Worm (Caenorhabditis elegans): ENCODE measurements around the gene clec-166.
A peak's percentile ranks its signal among the peaks of the same experiment; 100 is the strongest.

The clec-166 gene

ce11 chrIV:1216290-1216689 is 34.9 kb downstream of the clec-166 start, which contains the start of gene W09G12.9 (continued):
- TF ChIP-seq unc-62 (GFP tag; optimal IDR thresholded peaks at IDR 0.05) = no peak
- no peak for TF ChIP-seq swsn-7 (tag; optimal IDR thresholded peaks at IDR 0.05)
- TF ChIP-seq ceh-63 (GFP tag; optimal IDR thresholded peaks at IDR 0.05) = no peak

- no peak for TF ChIP-seq efl-1 (optimal IDR thresholded peaks at IDR 0.05)
- peak in 1 of 2 experiments; percentile 54 for TF ChIP-seq efl-1 (GFP tag; optimal IDR thresholded peaks at IDR 0.05 in 1 of 2)
- no peak for TF ChIP-seq tlp-1 (tag; optimal IDR thresholded peaks at IDR 0.05)
Observed at ce11 chrIV:1215536-1215935, 35.6 kb downstream of the clec-166 start.

- TF ChIP-seq C04F5.9 (tag; optimal IDR thresholded peaks at IDR 0.05) (no peak), fkh-8 (tag; optimal IDR thresholded peaks at IDR 0.05) (peak; percentile 71), unc-130 (tag; optimal IDR thresholded peaks at IDR 0.05) (no peak), swsn-7 (tag; optimal IDR thresholded peaks at IDR 0.05) (peak; percentile 4), ceh-88 (GFP tag; IDR thresholded peaks at IDR 0.05) (no peak), nhr-47 (tag; optimal IDR thresholded peaks at IDR 0.05) (peak; percentile 4), snpc-4 (tag; optimal IDR thresholded peaks at IDR 0.05) (peak; percentile 35), tbx-2 (tag; optimal IDR thresholded peaks at IDR 0.05) (peak; percentile 14), ceh-82 (tag; optimal IDR thresholded peaks at IDR 0.05) (peak in 1 of 3 experiments; percentile 39), snu-23 (GFP tag; optimal IDR thresholded peaks at IDR 0.05) (peak; percentile 15), lin-14 (GFP tag; optimal IDR thresholded peaks at IDR 0.05) (peak; percentile 82), ztf-4 (tag; optimal IDR thresholded peaks at IDR 0.05) (no peak), skn-1 (tag; optimal IDR thresholded peaks at IDR 0.05) (peak; percentile 36), efl-1 (optimal IDR thresholded peaks at IDR 0.05) (no peak), efl-1 (GFP tag; optimal IDR thresholded peaks at IDR 0.05 in 1 of 2) (peak in 1 of 2 experiments; percentile 2), lsy-2 (tag; optimal IDR thresholded peaks at IDR 0.05) (peak in 1 of 2 experiments; percentile 18), dpl-1 (GFP tag; optimal IDR thresholded peaks at IDR 0.05) (peak in 1 of 3 experiments; percentile 20)
Observed at ce11 chrIV:1213192-1213591, 38.0 kb downstream of the clec-166 start.

- TF ChIP-seq mab-9 (GFP tag; IDR thresholded peaks at IDR 0.05) (no peak), lin-14 (GFP tag; optimal IDR thresholded peaks at IDR 0.05) (peak; percentile 36), unc-86 (tag; optimal IDR thresholded peaks at IDR 0.05) (no peak), fkh-10 (GFP tag; optimal IDR thresholded peaks at IDR 0.05) (peak; percentile 1), dsc-1 (tag; optimal IDR thresholded peaks at IDR 0.05) (no peak)
Observed at ce11 chrIV:1212357-1212756, 38.8 kb downstream of the clec-166 start.

ce11 chrIV:1211902-1212301 is 39.2 kb downstream of the clec-166 start:
- TF ChIP-seq mef-2 (tag; optimal IDR thresholded peaks at IDR 0.05) (no peak), nhr-77 (tag; optimal IDR thresholded peaks at IDR 0.05) (no peak), nhr-90 (tag; optimal IDR thresholded peaks at IDR 0.05; ENCODE audit: poor library complexity) (no peak), vab-15 (tag; optimal IDR thresholded peaks at IDR 0.05) (no peak), elt-2 (tag; optimal IDR thresholded peaks at IDR 0.05) (peak; percentile 42), unc-62 (GFP tag; optimal IDR thresholded peaks at IDR 0.05) (no peak), lin-14 (GFP tag; optimal IDR thresholded peaks at IDR 0.05) (no peak), efl-1 (optimal IDR thresholded peaks at IDR 0.05) (no peak), efl-1 (GFP tag; optimal IDR thresholded peaks at IDR 0.05 in 1 of 2) (peak in 1 of 2 experiments; percentile 27), pqm-1 (tag; optimal IDR thresholded peaks at IDR 0.05) (no peak), lin-35 (GFP tag; optimal IDR thresholded peaks at IDR 0.05) (no peak), hpl-2 (GFP tag; optimal IDR thresholded peaks at IDR 0.05) (no peak), nhr-76 (tag; optimal IDR thresholded peaks at IDR 0.05) (no peak), tlp-1 (tag; optimal IDR thresholded peaks at IDR 0.05) (no peak), snpc-4 (tag; optimal IDR thresholded peaks at IDR 0.05) (peak; percentile 52), nhr-11 (tag; optimal IDR thresholded peaks at IDR 0.05) (no peak), unc-30 (tag; optimal IDR thresholded peaks at IDR 0.05) (no peak), C04F5.9 (tag; optimal IDR thresholded peaks at IDR 0.05) (no peak), dpl-1 (GFP tag; optimal IDR thresholded peaks at IDR 0.05) (no peak), unc-98 (GFP tag; IDR thresholded peaks at IDR 0.05) (no peak), Y116A8C.19 (tag; optimal IDR thresholded peaks at IDR 0.05; ENCODE audit: borderline replicate concordance) (no peak), sptf-1 (tag; optimal IDR thresholded peaks at IDR 0.05) (no peak), lin-13 (GFP tag; optimal IDR thresholded peaks at IDR 0.05) (no peak), irx-1 (tag; optimal IDR thresholded peaks at IDR 0.05) (no peak)
